Worm (Caenorhabditis elegans): Measurements from ENCODE around the gene Y41D4A.4.

DNA sequence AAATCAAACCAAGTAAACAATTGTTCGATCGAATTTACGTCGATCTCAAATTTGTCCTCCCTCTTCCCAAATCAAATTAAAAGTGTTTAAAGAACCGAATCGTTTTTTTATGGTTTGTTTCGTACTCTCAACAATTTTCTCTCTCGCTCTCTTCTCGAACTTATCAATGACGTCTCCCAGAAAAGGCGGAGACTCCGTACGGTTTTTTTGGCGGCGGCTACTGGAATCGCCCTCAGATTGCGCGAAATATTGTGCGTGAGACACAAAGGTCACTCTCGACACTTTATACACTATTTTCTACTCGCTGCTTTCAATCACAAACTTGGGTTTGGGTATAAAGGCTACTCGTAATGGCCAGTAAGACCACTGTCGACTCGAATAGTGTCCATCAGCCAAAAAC is 25.3 kb upstream of the Y41D4A.4 start, which contains the start of gene epic-2:
- TF ChIP-seq ztf-11 (tag; optimal IDR thresholded peaks at IDR 0.05) (no peak), nhr-11 (tag; optimal IDR thresholded peaks at IDR 0.05) (no peak), lin-15B (tag; optimal IDR thresholded peaks at IDR 0.05) (no peak), lsy-2 (tag; optimal IDR thresholded peaks at IDR 0.05) (no peak), aly-2 (tag; optimal IDR thresholded peaks at IDR 0.05) (no peak), nhr-76 (tag; optimal IDR thresholded peaks at IDR 0.05) (no peak), elt-3 (tag; optimal IDR thresholded peaks at IDR 0.05) (peak in 3 of 6 experiments; percentile 3 to 68 (median 23)), lin-14 (GFP tag; optimal IDR thresholded peaks at IDR 0.05) (peak; percentile 31)
